Worm (Caenorhabditis elegans): ENCODE measurements around the gene irg-5.

ce11 chrV:13748658-13749057 lies 10.4 kb upstream of the irg-5 start, which contains the start of gene F35E12.10:
- TF ChIP-seq ceh-36 (tag; optimal IDR thresholded peaks at IDR 0.05), result no peak
- no peak for TF ChIP-seq ets-7 (tag; optimal IDR thresholded peaks at IDR 0.05)
- no peak for TF ChIP-seq tbx-37 (GFP tag; conservative IDR thresholded peaks at IDR 0.05)
- no peak for TF ChIP-seq sea-1 (GFP tag; conservative IDR thresholded peaks at IDR 0.05)

All from whole organism, early embryonic.